Worm (Caenorhabditis elegans) whole organism, mixed stage, embryonic: ENCODE measurements around the gene acdh-13.

Experiments
- elt-1 ChIP-seq: sonication (generic microtip); optimal IDR thresholded peaks from 2 replicates; lab custom pipeline; 2017; ENCODE audit warnings: missing genetic modification characterization, mild to moderate bottlenecking, missing compliant biosample characterization, antibody characterized with exemption, moderate library complexity, borderline replicate concordance; ENCODE audit not compliant: insufficient read depth
- hlh-1 ChIP-seq: fragments of 150-350 bp; optimal IDR thresholded peaks from 2 replicates; lab custom pipeline; 2014; ENCODE audit warnings: missing biosample characterization, missing genetic modification reagents, missing genetic modification characterization
- lin-13 ChIP-seq: fragments of 150-350 bp; optimal IDR thresholded peaks from 2 replicates; lab custom pipeline; 2014; ENCODE audit warnings: missing biosample characterization, missing genetic modification characterization
- lsy-2 ChIP-seq: fragments of 150-350 bp; optimal IDR thresholded peaks from 2 replicates; lab custom pipeline; 2014; ENCODE audit warnings: missing biosample characterization, missing genetic modification characterization
- snpc-4 ChIP-seq: fragments of 150-350 bp; optimal IDR thresholded peaks from 2 replicates; lab custom pipeline; 2014; ENCODE audit warnings: missing biosample characterization, missing genetic modification characterization
- tbx-8 ChIP-seq: fragments of 200-800 bp; sonication (Bioruptor generic); optimal IDR thresholded peaks from 2 replicates; lab custom pipeline; 2018; ENCODE audit warnings: mild to moderate bottlenecking, missing genetic modification characterization, moderate library complexity, missing compliant biosample characterization
- unc-39 ChIP-seq: fragments of 150-350 bp; optimal IDR thresholded peaks from 2 replicates; lab custom pipeline; 2014; ENCODE audit warnings: missing biosample characterization, missing genetic modification characterization
- unc-62 ChIP-seq: fragments of 150-350 bp; optimal IDR thresholded peaks from 2 replicates; lab custom pipeline; 2014; ENCODE audit warnings: missing biosample characterization, missing genetic modification reagents, missing genetic modification characterization

ce11 chrIV:8506034-8506433 is 7.4 kb upstream of the acdh-13 start:
- TF ChIP-seq hlh-1 (no peak), unc-62 (GFP tag; lab: Kevin White, UChicago) (no peak), lin-13 (no peak), unc-39 (tag; lab: Kevin White, UChicago) (no peak), tbx-8 (GFP tag; lab: Kevin White, UChicago) (no peak), snpc-4 (tag; lab: Kevin White, UChicago) (no peak), elt-1 (tag; lab: Kevin White, UChicago) (no peak), lsy-2 (tag; lab: Kevin White, UChicago) (no peak)
